Worm (Caenorhabditis elegans) whole organism, L4 larva: ENCODE results near the gene acc-1.

Experiments used
- D1046.2 ChIP-seq: fragments of 200-800 bp; sonication (Bioruptor generic); IDR thresholded peaks from 2 replicates; pipeline ENCODE4 v1.3.6; 2022; ENCODE audit warnings: missing genetic modification characterization, missing compliant biosample characterization
- F10B5.3 ChIP-seq: sonication (generic microtip); optimal IDR thresholded peaks from 2 replicates; lab custom pipeline; 2016; ENCODE audit warnings: mild to moderate bottlenecking, missing genetic modification characterization, missing compliant biosample characterization
- F26F4.8 ChIP-seq: fragments of 200-800 bp; sonication (Bioruptor generic); conservative IDR thresholded peaks from 2 replicates; pipeline ENCODE4 v1.3.6; 2022; ENCODE audit warnings: missing genetic modification characterization, missing compliant biosample characterization
- F37D6.2 ChIP-seq: sonication (generic microtip); optimal IDR thresholded peaks from 2 replicates; lab custom pipeline; 2016; ENCODE audit warnings: mild to moderate bottlenecking, missing genetic modification characterization, missing compliant biosample characterization
- T20F7.1 ChIP-seq: fragments of 200-800 bp; sonication (Bioruptor generic); optimal IDR thresholded peaks from 2 replicates; lab custom pipeline; 2018; ENCODE audit warnings: mild to moderate bottlenecking, missing genetic modification characterization, missing compliant biosample characterization
- T26A8.4 ChIP-seq: fragments of 200-800 bp; sonication (Bioruptor generic); IDR thresholded peaks from 2 replicates; pipeline ENCODE4 v1.3.6; 2022; ENCODE audit warnings: missing genetic modification characterization, missing compliant biosample characterization
- Y105C5A.15 ChIP-seq: fragments of 200-800 bp; sonication (Bioruptor generic); IDR thresholded peaks from 2 replicates; pipeline ENCODE4 v1.3.6; 2022; ENCODE audit warnings: missing genetic modification characterization, missing compliant biosample characterization
- Y5F2A.4 ChIP-seq: fragments of 200-800 bp; sonication (Bioruptor generic); optimal IDR thresholded peaks from 2 replicates; lab custom pipeline; 2018; ENCODE audit warnings: mild to moderate bottlenecking, missing genetic modification characterization, missing compliant biosample characterization
- aly-2 ChIP-seq: sonication (generic microtip); optimal IDR thresholded peaks from 2 replicates; lab custom pipeline; 2018; ENCODE audit warnings: missing biosample characterization, missing genetic modification characterization
- ceh-20 ChIP-seq: fragments of 200-800 bp; sonication (Bioruptor generic); IDR thresholded peaks from 2 replicates; pipeline ENCODE4 v1.3.6; 2022; ENCODE audit warnings: missing genetic modification reagents, missing genetic modification characterization, missing compliant biosample characterization
- daf-16 ChIP-seq, 3 experiments: sonication (generic microtip); optimal IDR thresholded peaks; 2 replicates each; lab custom pipeline; 2016 to 2017; ENCODE audit warnings: missing genetic modification characterization in 3 of 3, missing genetic modification reagents in 3 of 3, mild to moderate bottlenecking in 2 of 3, missing compliant biosample characterization in 2 of 3, missing biosample characterization in 1 of 3, moderate library complexity in 1 of 3
- daf-8 ChIP-seq: fragments of 200-800 bp; sonication (Bioruptor generic); IDR thresholded peaks from 2 replicates; pipeline ENCODE4 v1.3.6; 2022; ENCODE audit warnings: missing genetic modification characterization, missing compliant biosample characterization
- dmd-6 ChIP-seq: fragments of 200-800 bp; sonication (Bioruptor generic); IDR thresholded peaks from 2 replicates; pipeline ENCODE4 v1.3.6; 2022; ENCODE audit warnings: missing genetic modification reagents, missing genetic modification characterization, missing compliant biosample characterization
- duxl-1 ChIP-seq: sonication (generic microtip); optimal IDR thresholded peaks from 2 replicates; lab custom pipeline; 2016; ENCODE audit warnings: mild to moderate bottlenecking, missing genetic modification characterization, moderate library complexity, missing compliant biosample characterization; ENCODE audit not compliant: poor library complexity
- dve-1 ChIP-seq: sonication (generic microtip); optimal IDR thresholded peaks from 2 replicates; lab custom pipeline; 2017; ENCODE audit warnings: antibody characterized with exemption, mild to moderate bottlenecking, missing genetic modification characterization, missing compliant biosample characterization; ENCODE audit not compliant: insufficient read depth
- gei-8 ChIP-seq: fragments of 200-800 bp; sonication (Bioruptor generic); optimal IDR thresholded peaks from 2 replicates; lab custom pipeline; 2018; ENCODE audit warnings: mild to moderate bottlenecking, missing genetic modification characterization, missing compliant biosample characterization
- hlh-11 ChIP-seq: fragments of 200-800 bp; sonication (Bioruptor generic); optimal IDR thresholded peaks from 2 replicates; lab custom pipeline; 2018; ENCODE audit warnings: mild to moderate bottlenecking, missing genetic modification characterization, missing compliant biosample characterization
- hlh-30 ChIP-seq: sonication (generic microtip); optimal IDR thresholded peaks from 2 replicates; lab custom pipeline; 2017; ENCODE audit warnings: antibody characterized with exemption, mild to moderate bottlenecking, missing genetic modification characterization, missing compliant biosample characterization; ENCODE audit not compliant: insufficient read depth
- lin-1 ChIP-seq: fragments of 200-800 bp; sonication (Bioruptor generic); IDR thresholded peaks from 2 replicates; pipeline ENCODE4 v1.3.6; 2022; ENCODE audit warnings: missing genetic modification reagents, missing genetic modification characterization, missing compliant biosample characterization
- lin-13 ChIP-seq: fragments of 150-350 bp; optimal IDR thresholded peaks from 2 replicates; lab custom pipeline; 2014; ENCODE audit warnings: missing biosample characterization, missing genetic modification reagents, missing genetic modification characterization
- lsy-2 ChIP-seq, 2 experiments: fragments of 150-350 bp in 1 of 2; sonication (generic microtip) in 1 of 2; optimal IDR thresholded peaks; 2 replicates each; lab custom pipeline; 2014 to 2017; ENCODE audit warnings: missing biosample characterization in 2 of 2, missing genetic modification characterization in 2 of 2
- madf-5 ChIP-seq, 2 experiments: fragments of 200-800 bp; sonication (Bioruptor generic); IDR thresholded peaks; 2 replicates each; pipeline ENCODE4 v1.3.6; 2022; ENCODE audit warnings: missing compliant biosample characterization in 2 of 2, missing genetic modification characterization in 2 of 2
- mdt-29 ChIP-seq: fragments of 200-800 bp; sonication (Bioruptor generic); IDR thresholded peaks from 2 replicates; pipeline ENCODE4 v1.3.6; 2022; ENCODE audit warnings: missing genetic modification reagents, missing genetic modification characterization, missing compliant biosample characterization
- mes-2 ChIP-seq: sonication (generic microtip); optimal IDR thresholded peaks from 2 replicates; lab custom pipeline; 2016; ENCODE audit warnings: missing genotype, mild to moderate bottlenecking, missing genetic modification characterization, missing compliant biosample characterization; ENCODE audit not compliant: poor library complexity, severe bottlenecking
- nhr-10 ChIP-seq: fragments of 150-350 bp; optimal IDR thresholded peaks from 2 replicates; lab custom pipeline; 2014; ENCODE audit warnings: missing biosample characterization, missing genetic modification characterization
- nhr-25 ChIP-seq: sonication (generic microtip); optimal IDR thresholded peaks from 2 replicates; lab custom pipeline; 2017; ENCODE audit warnings: missing genetic modification characterization, mild to moderate bottlenecking, missing compliant biosample characterization, antibody characterized with exemption, moderate library complexity, borderline replicate concordance; ENCODE audit not compliant: insufficient read depth
- nhr-28 ChIP-seq: fragments of 150-350 bp; optimal IDR thresholded peaks from 2 replicates; lab custom pipeline; 2014; ENCODE audit warnings: missing biosample characterization, missing genetic modification characterization
- nhr-41 ChIP-seq: fragments of 200-800 bp; sonication (Bioruptor generic); IDR thresholded peaks from 2 replicates; pipeline ENCODE4 v1.3.6; 2022; ENCODE audit warnings: missing genetic modification reagents, missing genetic modification characterization, missing compliant biosample characterization
- pqm-1 ChIP-seq: sonication (generic microtip); optimal IDR thresholded peaks from 2 replicates; lab custom pipeline; 2017; ENCODE audit warnings: missing biosample characterization, missing genetic modification characterization
- rbr-2 ChIP-seq: sonication (generic microtip); optimal IDR thresholded peaks from 2 replicates; lab custom pipeline; 2016; ENCODE audit warnings: missing genotype, missing genetic modification characterization, missing compliant biosample characterization
- snpc-4 ChIP-seq: fragments of 150-350 bp; optimal IDR thresholded peaks from 2 replicates; lab custom pipeline; 2014; ENCODE audit warnings: missing biosample characterization, missing genetic modification characterization
- unc-130 ChIP-seq: sonication (generic microtip); optimal IDR thresholded peaks from 2 replicates; lab custom pipeline; 2016; ENCODE audit warnings: missing genetic modification reagents, missing genetic modification characterization, missing compliant biosample characterization
- unc-62 ChIP-seq, 3 experiments: fragments of 150-350 bp in 1 of 3; sonication (generic microtip); optimal IDR thresholded peaks in 2 of 3; peaks in 1 of 3; 1 replicate in 1 of 3; 2 replicates in 2 of 3; lab custom pipeline; 2014 to 2017; ENCODE audit warnings: missing biosample characterization in 3 of 3, missing genetic modification characterization in 3 of 3, missing genetic modification reagents in 3 of 3, missing genotype in 1 of 3
- vab-7 ChIP-seq: fragments of 200-800 bp; sonication (Bioruptor generic); IDR thresholded peaks from 2 replicates; pipeline ENCODE4 v1.3.6; 2022; ENCODE audit warnings: missing genetic modification reagents, missing genetic modification characterization, missing compliant biosample characterization
- zfp-2 ChIP-seq: sonication (generic microtip); optimal IDR thresholded peaks from 2 replicates; lab custom pipeline; 2016; ENCODE audit warnings: mild to moderate bottlenecking, missing genetic modification characterization, missing compliant biosample characterization
- zip-2 ChIP-seq: fragments of 150-350 bp; optimal IDR thresholded peaks from 2 replicates; lab custom pipeline; 2014; ENCODE audit warnings: missing biosample characterization, missing genetic modification characterization

The acc-1 gene

ce11 chrIV:9651234-9651633, 6.6 kb upstream of the acc-1 start, which contains the start of gene chca-1 (continued):
- TF ChIP-seq T20F7.1 (GFP tag; lab: Kevin White, UChicago) = peak; percentile 14
- TF ChIP-seq nhr-10 (tag; lab: Kevin White, UChicago) = peak; percentile 22
- peak; percentile 75 for TF ChIP-seq hlh-11 (tag; lab: Kevin White, UChicago)
- no peak for TF ChIP-seq snpc-4
- TF ChIP-seq T26A8.4 (GFP tag; lab: Robert Waterston, UW) = no peak
- no peak for TF ChIP-seq unc-130 (GFP tag; lab: Kevin White, UChicago)
- TF ChIP-seq ceh-20 (GFP tag; lab: Robert Waterston, UW) = 0 out of 2 replicates have a peak, but pooled peaks have one; percentile 31
- peak; percentile 88 for TF ChIP-seq dmd-6 (GFP tag; lab: Robert Waterston, UW)
- peak; percentile 14 for TF ChIP-seq hlh-30 (tag; lab: Kevin White, UChicago)
- peak in 1 of 2 experiments; percentile 44 for TF ChIP-seq unc-62 (GFP tag; optimal IDR thresholded peaks at IDR 0.05 in 1 of 2; lab: Kevin White, UChicago)
- TF ChIP-seq unc-62 (tag; optimal IDR thresholded peaks at IDR 0.05; lab: Kevin White, UChicago) = no peak
- no peak for TF ChIP-seq aly-2
- TF ChIP-seq nhr-25 (tag; lab: Kevin White, UChicago) = no peak
- peak; percentile 58; the same call in 1 of the 2 replicates for TF ChIP-seq lin-1
- TF ChIP-seq nhr-28 = peak; percentile 41
- no peak for TF ChIP-seq Y105C5A.15 (GFP tag; lab: Robert Waterston, UW)
- no peak for TF ChIP-seq F10B5.3 (tag; lab: Kevin White, UChicago)
- TF ChIP-seq gei-8 (GFP tag; lab: Kevin White, UChicago) = no peak
- TF ChIP-seq mes-2 = no peak
- no peak for TF ChIP-seq zfp-2
- TF ChIP-seq F37D6.2 (tag; lab: Kevin White, UChicago) = no peak
- TF ChIP-seq vab-7 = no peak
- TF ChIP-seq madf-5 (GFP tag; IDR thresholded peaks at IDR 0.05; lab: Robert Waterston, UW) = no peak
- peak; percentile 95 for TF ChIP-seq pqm-1
- TF ChIP-seq D1046.2 = no peak
- TF ChIP-seq lin-13 = no peak

- peak in 1 of 2 experiments; percentile 64 for TF ChIP-seq lsy-2 (tag; optimal IDR thresholded peaks at IDR 0.05; lab: Kevin White, UChicago)
- TF ChIP-seq daf-8 (GFP tag; lab: Robert Waterston, UW) = no peak
- TF ChIP-seq dve-1 (tag; lab: Kevin White, UChicago) = peak; percentile 20
- TF ChIP-seq pqm-1 = peak; percentile 5
- no peak for TF ChIP-seq daf-16 (GFP tag; optimal IDR thresholded peaks at IDR 0.05; lab: Kevin White, UChicago)
- TF ChIP-seq daf-16 (tag; optimal IDR thresholded peaks at IDR 0.05; lab: Kevin White, UChicago) = peak; percentile 29
Measured at ce11 chrIV:9653184-9653583, 4.7 kb upstream of the acc-1 start, which contains the start of gene F58G6.3. TSS of gene F58G6.3 (plus strand) at chrIV:9653535.

- TF ChIP-seq mdt-29 (GFP tag; lab: Robert Waterston, UW) (no peak), rbr-2 (tag; lab: Kevin White, UChicago) (no peak), F26F4.8 (no peak), Y5F2A.4 (GFP tag; lab: Kevin White, UChicago) (no peak), unc-130 (GFP tag; lab: Kevin White, UChicago) (no peak), zfp-2 (no peak), nhr-41 (GFP tag; lab: Robert Waterston, UW) (no peak), zip-2 (tag; lab: Kevin White, UChicago) (no peak), duxl-1 (tag; lab: Kevin White, UChicago) (no peak)
- TF ChIP-seq, all 104 proteins: peak for 0
Measured at ce11 chrIV:9654017-9654416, 3.8 kb upstream of the acc-1 start, which contains the start of gene F58G6.7. TSS of gene F58G6.7 (plus strand) at chrIV:9654317.
